Fruit fly (Drosophila melanogaster) ovary, adult (tissue): ENCODE measurements around the gene Sem1.

ENCODE experiments used
- CG17801 ChIP-seq: fragments of 200-800 bp; optimal IDR thresholded peaks from 2 replicates; lab custom pipeline; 2019; ENCODE audit warnings: missing biosample characterization, mild to moderate bottlenecking, missing genetic modification characterization, moderate library complexity; ENCODE audit not compliant: partially characterized antibody

The Sem1 gene

DNA sequence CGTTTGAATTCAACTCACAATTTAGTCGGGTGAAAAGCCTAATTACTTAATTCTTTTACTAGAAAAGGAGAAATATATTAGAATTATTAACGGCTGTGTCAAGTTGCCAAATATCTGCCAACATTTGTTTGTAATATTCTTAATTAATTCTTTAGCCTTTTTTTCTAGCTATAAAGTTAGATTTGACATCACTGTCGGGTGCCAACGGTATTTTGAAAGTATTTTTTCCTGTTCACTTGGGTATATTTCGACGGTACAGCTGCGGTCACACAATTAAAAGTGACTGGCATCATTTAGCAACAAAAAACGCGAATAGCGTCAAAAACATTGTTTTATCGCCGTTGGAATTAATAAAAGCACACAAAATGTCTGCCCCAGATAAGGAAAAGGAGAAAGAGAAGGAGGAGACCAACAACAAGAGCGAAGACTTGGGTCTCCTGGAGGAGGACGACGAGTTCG is at the start of gene Sem1:
Sem1 (plus strand) TSS at position 266 of the 459 bp plus-strand sequence.
- TF ChIP-seq CG17801 (GFP tag; lab: Kevin White, UChicago) = no peak

DNA sequence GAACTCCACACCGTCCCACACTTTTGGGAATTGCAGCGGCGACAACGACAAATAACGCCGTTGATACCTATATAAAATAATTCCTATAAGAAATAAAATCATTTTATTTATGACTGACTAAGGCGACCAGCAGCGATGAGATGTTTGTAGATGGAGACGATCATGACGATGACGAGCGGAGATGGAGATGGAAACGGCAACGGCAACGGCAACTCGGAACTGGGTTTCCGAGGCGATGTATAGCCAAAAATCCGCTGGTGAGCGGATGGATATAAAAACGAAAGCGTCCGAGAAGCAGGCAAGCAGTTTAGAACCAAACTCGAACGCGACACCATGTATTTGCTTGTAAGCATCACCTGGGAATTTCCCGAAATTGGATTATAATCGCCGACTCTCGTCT is 42.4 kb upstream of the Sem1 start, which contains the start of gene Pcp:
Pcp (plus strand) TSS at position 301 of the 400 bp plus-strand sequence.
- no peak for TF ChIP-seq CG17801 (GFP tag; lab: Kevin White, UChicago)

- no peak for TF ChIP-seq CG17801 (GFP tag; lab: Kevin White, UChicago)
Observed at dm6 chr2L:7023614-7024259, 40.0 kb upstream of the Sem1 start, which contains the start of gene Gart. Gart (minus strand) TSS chr2L:7023898.

DNA sequence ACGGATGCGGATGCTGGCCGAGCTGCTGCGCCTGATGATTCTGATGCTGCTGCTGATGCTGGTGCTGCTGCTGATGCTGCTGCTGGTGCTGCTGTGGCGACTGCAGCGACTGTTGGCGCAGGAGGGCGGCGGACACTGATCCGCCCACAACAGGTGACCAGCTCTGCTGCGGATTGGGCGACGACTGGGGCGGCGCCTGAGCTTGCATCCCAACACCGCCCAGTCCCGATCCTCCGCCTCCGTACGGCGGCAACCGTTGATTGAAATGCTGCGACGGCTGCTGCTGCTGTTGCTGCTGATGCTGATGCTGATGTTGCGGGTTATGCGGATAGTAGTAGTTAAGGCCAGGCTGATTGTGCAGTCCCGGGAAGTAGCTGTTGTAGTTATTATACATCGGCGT is 38.5 kb upstream of the Sem1 start:
- no peak for TF ChIP-seq CG17801 (GFP tag; lab: Kevin White, UChicago)

- TF ChIP-seq CG17801 (GFP tag; lab: Kevin White, UChicago) = no peak
Observed at dm6 chr2L:7026308-7026707, 37.5 kb upstream of the Sem1 start.

DNA sequence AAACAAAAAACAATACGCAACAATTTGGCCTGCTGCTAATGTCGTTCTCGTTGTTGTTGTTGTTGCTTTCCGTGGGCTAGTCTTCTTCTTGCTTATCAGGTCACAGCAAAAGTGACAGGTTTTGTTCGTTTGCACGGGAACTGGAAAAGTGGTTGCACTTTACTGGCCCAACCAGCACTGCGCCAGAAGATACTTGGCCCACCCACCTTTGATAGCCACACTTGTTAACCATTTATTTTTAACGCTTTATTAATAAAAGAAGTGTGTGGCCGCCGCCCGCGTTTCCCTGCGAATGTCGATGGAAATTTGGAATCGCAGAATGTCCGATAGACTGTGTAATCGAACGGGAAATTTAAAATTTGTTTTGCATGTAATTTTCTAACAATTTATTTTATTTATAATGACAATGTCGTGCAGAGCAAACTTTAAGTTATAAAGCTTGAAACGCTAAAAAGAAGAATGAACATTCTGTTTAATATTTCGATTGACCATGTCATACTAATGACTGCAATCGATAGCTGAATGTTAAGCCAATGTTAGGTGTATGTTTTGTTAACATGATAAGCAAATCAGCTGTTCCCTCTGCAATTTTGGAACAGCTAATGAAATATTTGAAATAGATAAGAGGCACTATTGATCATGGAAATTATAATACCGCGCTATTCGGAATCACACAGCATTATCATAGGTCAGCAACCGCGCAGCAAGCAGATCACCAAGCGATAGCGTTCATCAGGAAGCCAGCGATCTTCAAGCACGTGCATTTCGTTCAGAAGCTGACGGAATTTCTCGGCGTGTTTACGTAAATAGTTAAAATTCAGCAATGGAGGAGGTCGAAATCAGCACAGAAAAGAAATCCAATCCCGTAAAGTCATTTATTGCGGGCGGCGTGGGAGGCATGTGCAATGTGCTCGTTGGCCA is 36.5 kb upstream of the Sem1 start, which contains the start of the genes CG31908 and MME1:
CG31908 (minus strand) TSS at position 402 of the 921 bp plus-strand sequence.
MME1 (plus strand) TSS at position 539 of the 921 bp plus-strand sequence.
- TF ChIP-seq CG17801 (GFP tag; lab: Kevin White, UChicago) = peak; percentile 42

DNA sequence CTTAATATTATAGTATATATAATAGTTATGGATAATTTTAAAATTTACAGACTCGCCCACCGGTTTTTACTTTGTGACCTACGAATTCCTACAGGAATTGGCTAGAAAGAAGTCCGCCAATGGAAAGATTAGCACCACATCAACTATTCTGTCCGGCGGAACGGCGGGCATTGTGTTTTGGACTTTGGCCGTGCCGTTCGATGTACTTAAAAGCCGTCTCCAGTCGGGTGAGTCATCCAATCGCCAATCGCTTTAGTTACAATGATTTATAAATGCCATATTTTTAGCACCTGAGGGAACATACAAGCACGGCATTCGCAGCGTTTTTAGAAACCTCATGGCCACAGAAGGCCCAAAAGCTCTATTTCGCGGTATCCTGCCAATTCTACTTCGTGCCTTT is 35.3 kb upstream of the Sem1 start:
- TF ChIP-seq CG17801 (GFP tag; lab: Kevin White, UChicago) = no peak

DNA sequence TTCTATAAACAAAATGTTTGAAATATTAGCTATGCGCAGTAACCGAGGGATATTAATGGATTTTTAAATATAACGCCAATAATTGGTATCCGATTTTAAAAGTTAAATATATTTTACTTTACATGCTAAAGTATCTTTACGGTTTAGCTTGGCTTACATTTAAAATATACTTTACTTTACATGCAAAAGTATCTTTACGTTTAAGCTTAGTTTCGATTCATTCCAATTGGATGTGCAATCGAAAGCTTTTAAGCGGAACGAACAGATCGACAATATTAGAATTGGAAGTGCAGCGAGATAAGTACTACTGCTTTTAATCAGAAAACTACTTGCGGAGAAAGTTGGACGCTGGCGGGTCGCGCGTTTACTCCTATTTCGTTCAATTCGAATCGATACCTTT is 34.8 kb upstream of the Sem1 start:
- no peak for TF ChIP-seq CG17801 (GFP tag; lab: Kevin White, UChicago)

- TF ChIP-seq CG17801 (GFP tag; lab: Kevin White, UChicago) = peak; percentile 80
Observed at dm6 chr2L:7032517-7032951, 31.3 kb upstream of the Sem1 start, which contains the start of the genes Rab30 and Caper. Rab30 (minus strand) TSS chr2L:7032606. Caper (plus strand) TSS chr2L:7032721.

- TF ChIP-seq CG17801 (GFP tag; lab: Kevin White, UChicago) = peak; percentile 56
Observed at dm6 chr2L:7033100-7033675, 30.6 kb upstream of the Sem1 start.

DNA sequence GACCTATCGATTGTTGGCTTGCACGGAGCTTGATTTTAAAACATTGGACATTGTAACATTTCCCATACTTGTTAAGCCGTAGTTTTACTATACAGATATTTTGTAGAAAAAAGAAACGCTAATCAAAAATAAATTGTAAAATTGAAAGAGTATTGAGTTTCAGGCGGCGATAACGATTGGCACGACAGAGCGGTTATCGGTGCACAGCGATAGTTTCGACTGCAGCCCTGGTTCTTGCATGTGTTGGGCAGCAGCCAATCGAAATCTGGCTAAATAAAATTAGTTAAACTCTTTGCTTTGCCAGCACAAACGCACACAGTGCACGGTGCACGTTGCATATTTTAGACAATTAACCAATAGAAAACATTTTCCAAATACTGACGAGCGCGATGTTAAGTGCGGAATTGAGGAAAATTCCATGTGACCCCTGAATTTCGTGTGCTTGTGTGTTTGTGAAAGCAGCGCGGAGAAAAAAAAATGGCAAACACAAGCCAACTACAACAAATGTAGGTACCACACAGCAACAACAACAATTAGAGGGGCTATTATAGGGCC is 25.9 kb upstream of the Sem1 start, which contains the start of gene milt:
milt (plus strand) TSS at position 51 of the 555 bp plus-strand sequence.
- peak; percentile 34 for TF ChIP-seq CG17801 (GFP tag; lab: Kevin White, UChicago)

- TF ChIP-seq CG17801 (GFP tag; lab: Kevin White, UChicago) = no peak
Observed at dm6 chr2L:7038404-7039341, 25.1 kb upstream of the Sem1 start.

dm6 chr2L:7039342-7039684 is 24.5 kb upstream of the Sem1 start:
- peak; percentile 55 for TF ChIP-seq CG17801 (GFP tag; lab: Kevin White, UChicago)
